Fruit fly (Drosophila melanogaster) whole organism, embryonic: ENCODE data around the gene MtnD.

Experiments
- Asciz ChIP-seq: fragments of 200-800 bp; sonication (Bioruptor generic); optimal IDR thresholded peaks from 2 replicates; lab custom pipeline; 2017; ENCODE audit warnings: missing biosample characterization, mild to moderate bottlenecking, missing genetic modification characterization, missing genetic modification reagents
- CG10209 ChIP-seq: fragments of 200-800 bp; sonication (Bioruptor generic); optimal IDR thresholded peaks from 3 replicates; lab custom pipeline; 2017; ENCODE audit warnings: missing biosample characterization, mild to moderate bottlenecking, missing genetic modification characterization, missing genetic modification reagents
- CG10267 ChIP-seq: fragments of 200-800 bp; sonication (Bioruptor generic); optimal IDR thresholded peaks from 2 replicates; lab custom pipeline; 2018; ENCODE audit warnings: missing biosample characterization, mild to moderate bottlenecking, missing genetic modification characterization, moderate library complexity
- CG10462 ChIP-seq: fragments of 200-800 bp; sonication (Bioruptor generic); optimal IDR thresholded peaks from 2 replicates; lab custom pipeline; 2016; ENCODE audit warnings: missing biosample characterization, missing genetic modification characterization
- CG10654 ChIP-seq: fragments of 200-800 bp; sonication (Bioruptor generic); optimal IDR thresholded peaks from 2 replicates; lab custom pipeline; 2016; ENCODE audit warnings: missing biosample characterization, missing genetic modification characterization
- CG11560 ChIP-seq: fragments of 200-800 bp; sonication (Bioruptor generic); IDR thresholded peaks from 3 replicates; pipeline ENCODE4 v1.3.6; 2022; ENCODE audit warnings: missing biosample characterization, missing genetic modification characterization
- CG11695 ChIP-seq: fragments of 200-800 bp; sonication (Bioruptor generic); IDR thresholded peaks from 3 replicates; pipeline ENCODE4 v1.3.6; 2022; ENCODE audit warnings: missing biosample characterization, missing genetic modification characterization
- CG12219 ChIP-seq: fragments of 200-800 bp; sonication (Bioruptor generic); optimal IDR thresholded peaks from 3 replicates; lab custom pipeline; 2018; ENCODE audit warnings: missing biosample characterization, mild to moderate bottlenecking, missing genetic modification characterization
- CG1233 ChIP-seq: fragments of 200-800 bp; sonication (Bioruptor generic); optimal IDR thresholded peaks from 4 replicates; lab custom pipeline; 2018; ENCODE audit warnings: missing biosample characterization, mild to moderate bottlenecking, missing genetic modification characterization
- CG14965 ChIP-seq: fragments of 200-800 bp; sonication (Bioruptor generic); optimal IDR thresholded peaks from 2 replicates; lab custom pipeline; 2016; ENCODE audit warnings: missing biosample characterization, missing genetic modification characterization, borderline replicate concordance
- CG15269 ChIP-seq: fragments of 200-800 bp; sonication (Bioruptor generic); optimal IDR thresholded peaks from 2 replicates; lab custom pipeline; 2018; ENCODE audit warnings: missing biosample characterization, mild to moderate bottlenecking, missing genetic modification characterization, moderate library complexity
- CG15601 ChIP-seq: fragments of 200-800 bp; sonication (Bioruptor generic); optimal IDR thresholded peaks from 3 replicates; lab custom pipeline; 2019; ENCODE audit warnings: missing biosample characterization, mild to moderate bottlenecking, missing genetic modification characterization, moderate library complexity
- CG1792 ChIP-seq: fragments of 200-800 bp; sonication (Bioruptor generic); optimal IDR thresholded peaks from 2 replicates; lab custom pipeline; 2016; ENCODE audit warnings: missing biosample characterization, missing genetic modification characterization
- CG32532 ChIP-seq: fragments of 200-800 bp; sonication (Bioruptor generic); IDR thresholded peaks from 2 replicates; pipeline ENCODE4 v1.3.6; 2022; ENCODE audit warnings: missing biosample characterization, missing genetic modification characterization
- CG3726 ChIP-seq: fragments of 200-800 bp; sonication (Bioruptor generic); IDR thresholded peaks from 3 replicates; pipeline ENCODE4, ENCODE4 v1.3.6; 2022; ENCODE audit warnings: missing biosample characterization, missing genetic modification characterization
- CG4424 ChIP-seq: fragments of 200-800 bp; sonication (Bioruptor generic); optimal IDR thresholded peaks from 3 replicates; lab custom pipeline; 2016; ENCODE audit warnings: missing biosample characterization, missing genetic modification characterization
- CG7357 ChIP-seq: fragments of 200-800 bp; sonication (Bioruptor generic); IDR thresholded peaks from 3 replicates; pipeline ENCODE4 v1.3.6; 2022; ENCODE audit warnings: missing biosample characterization, missing genetic modification characterization
- CG7839 ChIP-seq: fragments of 200-800 bp; sonication (Bioruptor generic); optimal IDR thresholded peaks from 3 replicates; lab custom pipeline; 2018; ENCODE audit warnings: missing biosample characterization, mild to moderate bottlenecking, missing genetic modification characterization, moderate library complexity
- CG8290 ChIP-seq, 3 experiments: fragments of 200-800 bp; sonication (Bioruptor generic); optimal IDR thresholded peaks; 2 replicates each; lab custom pipeline; 2016 to 2019; ENCODE audit warnings: missing biosample characterization in 3 of 3, missing genetic modification characterization in 3 of 3, mild to moderate bottlenecking in 2 of 3, moderate library complexity in 1 of 3
- CG9609 ChIP-seq: fragments of 200-800 bp; sonication (Bioruptor generic); optimal IDR thresholded peaks from 3 replicates; lab custom pipeline; 2016; ENCODE audit warnings: missing biosample characterization, missing genetic modification characterization
- D19B ChIP-seq: fragments of 200-800 bp; sonication (Bioruptor generic); optimal IDR thresholded peaks from 2 replicates; lab custom pipeline; 2017; ENCODE audit warnings: missing biosample characterization, mild to moderate bottlenecking, missing genetic modification characterization
- Doc3 ChIP-seq: fragments of 200-800 bp; sonication (Bioruptor generic); IDR thresholded peaks from 3 replicates; pipeline ENCODE4 v1.3.6; 2022; ENCODE audit warnings: missing biosample characterization, missing genetic modification characterization; ENCODE audit not compliant: partially characterized antibody
- E2f2 ChIP-seq: fragments of 200-800 bp; sonication (Bioruptor generic); IDR thresholded peaks from 2 replicates; pipeline ENCODE4 v1.3.6; 2022; ENCODE audit warnings: missing biosample characterization, missing genetic modification characterization
- Ets65A ChIP-seq: fragments of 200-800 bp; sonication (Bioruptor generic); peaks from one replicate; lab custom pipeline; 2016; ENCODE audit warnings: missing biosample characterization, missing genetic modification characterization
- HmgD ChIP-seq: fragments of 200-800 bp; sonication (Bioruptor generic); optimal IDR thresholded peaks from 3 replicates; lab custom pipeline; 2016; ENCODE audit warnings: missing biosample characterization, missing genetic modification characterization
- Hmr ChIP-seq: fragments of 200-800 bp; sonication (Bioruptor generic); optimal IDR thresholded peaks from 3 replicates; lab custom pipeline; 2017; ENCODE audit warnings: mild to moderate bottlenecking, missing biosample characterization, missing genetic modification reagents, missing genetic modification characterization
- Hr78 ChIP-seq, 2 experiments: fragments of 200-800 bp in 1 of 2; fragments of >200 bp in 1 of 2; sonication (Bioruptor generic) in 1 of 2; optimal IDR thresholded peaks; 2 replicates each; lab custom pipeline; 2017 to 2019; ENCODE audit warnings: missing biosample characterization in 2 of 2, missing genetic modification characterization in 2 of 2, mild to moderate bottlenecking in 1 of 2, moderate library complexity in 1 of 2
- MBD-R2 ChIP-seq: fragments of 200-800 bp; sonication (Bioruptor generic); IDR thresholded peaks from 2 replicates; pipeline ENCODE4 v1.3.6; 2022; ENCODE audit warnings: missing biosample characterization, missing genetic modification characterization
- YL-1 ChIP-seq: fragments of 200-800 bp; sonication (Bioruptor generic); optimal IDR thresholded peaks from 3 replicates; lab custom pipeline; 2017; ENCODE audit warnings: missing biosample characterization, mild to moderate bottlenecking, missing genetic modification characterization
- cad ChIP-seq: fragments of >200 bp; optimal IDR thresholded peaks from 2 replicates; lab custom pipeline; 2017; ENCODE audit warnings: missing biosample characterization, missing genetic modification characterization
- cato ChIP-seq: fragments of 200-800 bp; sonication (Bioruptor generic); optimal IDR thresholded peaks from 2 replicates; lab custom pipeline; 2016; ENCODE audit warnings: missing biosample characterization, missing genetic modification characterization, borderline replicate concordance
- chinmo ChIP-seq: fragments of 200-800 bp; sonication (Bioruptor generic); IDR thresholded peaks from 4 replicates; pipeline ENCODE4 v1.3.6; 2022; ENCODE audit warnings: missing biosample characterization, missing genetic modification characterization; ENCODE audit not compliant: partially characterized antibody
- ewg ChIP-seq: fragments of 200-800 bp; sonication (Bioruptor generic); optimal IDR thresholded peaks from 3 replicates; lab custom pipeline; 2017; ENCODE audit warnings: mild to moderate bottlenecking, missing biosample characterization, missing genetic modification reagents, missing genetic modification characterization
- fd3F ChIP-seq: fragments of 200-800 bp; sonication (Bioruptor generic); optimal IDR thresholded peaks from 2 replicates; lab custom pipeline; 2018; ENCODE audit warnings: missing biosample characterization, mild to moderate bottlenecking, missing genetic modification characterization, moderate library complexity
- fd96Cb ChIP-seq: fragments of 200-800 bp; sonication (Bioruptor generic); optimal IDR thresholded peaks from 2 replicates; lab custom pipeline; 2018; ENCODE audit warnings: missing biosample characterization, mild to moderate bottlenecking, missing genetic modification characterization, moderate library complexity
- hbn ChIP-seq: fragments of 200-800 bp; sonication (Bioruptor generic); IDR thresholded peaks from 2 replicates; pipeline ENCODE4 v1.3.6; 2022; ENCODE audit warnings: missing biosample characterization, missing genetic modification characterization; ENCODE audit not compliant: partially characterized antibody
- ind ChIP-seq: fragments of 200-800 bp; sonication (Bioruptor generic); optimal IDR thresholded peaks from 3 replicates; lab custom pipeline; 2016; ENCODE audit warnings: missing biosample characterization, missing genetic modification characterization
- knrl ChIP-seq: fragments of 200-800 bp; sonication (Bioruptor generic); IDR thresholded peaks from 3 replicates; pipeline ENCODE4 v1.3.6; 2022; ENCODE audit warnings: missing biosample characterization, missing genetic modification characterization; ENCODE audit not compliant: partially characterized antibody
- lbe ChIP-seq: fragments of 200-800 bp; sonication (Bioruptor generic); optimal IDR thresholded peaks from 2 replicates; lab custom pipeline; 2016; ENCODE audit warnings: missing biosample characterization, mild to moderate bottlenecking, missing genetic modification characterization
- mam ChIP-seq: fragments of 200-800 bp; sonication (Bioruptor generic); optimal IDR thresholded peaks from 3 replicates; lab custom pipeline; 2016; ENCODE audit warnings: missing biosample characterization, missing genetic modification characterization
- nerfin-2 ChIP-seq: fragments of 200-800 bp; sonication (Bioruptor generic); IDR thresholded peaks from 2 replicates; pipeline ENCODE4 v1.3.6; 2022; ENCODE audit warnings: missing biosample characterization, missing genetic modification characterization; ENCODE audit not compliant: partially characterized antibody
- otp ChIP-seq: fragments of 200-800 bp; sonication (Bioruptor generic); IDR thresholded peaks from 3 replicates; pipeline ENCODE4, ENCODE4 v1.3.6; 2022; ENCODE audit warnings: missing biosample characterization, missing genetic modification characterization
- psq ChIP-seq: fragments of 200-800 bp; sonication (Bioruptor generic); optimal IDR thresholded peaks from 2 replicates; lab custom pipeline; 2017; ENCODE audit warnings: missing biosample characterization, missing genetic modification characterization
- tap ChIP-seq: fragments of 200-800 bp; optimal IDR thresholded peaks from 3 replicates; lab custom pipeline; 2019; ENCODE audit warnings: missing biosample characterization, mild to moderate bottlenecking, missing genetic modification characterization, moderate library complexity
- ttk ChIP-seq: fragments of 200-800 bp; sonication (Bioruptor generic); IDR thresholded peaks from 2 replicates; pipeline ENCODE4 v2.1.2; 2022; ENCODE audit warnings: missing biosample characterization, missing genetic modification characterization
- tup ChIP-seq: fragments of 200-800 bp; sonication (Bioruptor generic); optimal IDR thresholded peaks from 2 replicates; lab custom pipeline; 2016; ENCODE audit warnings: missing biosample characterization, mild to moderate bottlenecking, missing genetic modification characterization, moderate library complexity
- tx ChIP-seq: fragments of 200-800 bp; sonication (Bioruptor generic); optimal IDR thresholded peaks from 2 replicates; lab custom pipeline; 2016; ENCODE audit warnings: missing biosample characterization, missing genetic modification characterization
- z ChIP-seq: fragments of 200-800 bp; sonication (Bioruptor generic); IDR thresholded peaks from 3 replicates; pipeline ENCODE4 v1.3.6; 2022; ENCODE audit warnings: missing biosample characterization, missing genetic modification characterization

Gene MtnD

dm6 chr3R:20557415-20558105 is 22.8 kb downstream of the MtnD start, which contains the start of the genes DPCoAC and CG5180 (continued):
- TF ChIP-seq CG7357 (GFP tag; lab: Robert Waterston, UW) (peak; percentile 50; the same call in 1 of the 3 replicates), Hmr (GFP tag; lab: Kevin White, UChicago) (peak; percentile 69), cato (no peak), CG8290 (GFP tag; optimal IDR thresholded peaks at IDR 0.05; lab: Kevin White, UChicago) (peak; percentile 54), CG8290 (tag; optimal IDR thresholded peaks at IDR 0.05; lab: Kevin White, UChicago) (peak in 1 of 2 experiments; percentile 95), CG1792 (GFP tag; lab: Kevin White, UChicago) (peak; percentile 33), YL-1 (no peak), knrl (GFP tag; lab: Robert Waterston, UW) (peak; percentile 48), CG1233 (GFP tag; lab: Kevin White, UChicago) (peak; percentile 50), otp (GFP tag; lab: Robert Waterston, UW) (0 out of 3 replicates have a peak, but pooled peaks have one; percentile 48), lbe (GFP tag; lab: Kevin White, UChicago) (peak; percentile 22), CG7839 (tag; lab: Kevin White, UChicago) (peak; percentile 62), CG11560 (tag; lab: Robert Waterston, UW) (peak; percentile 68), CG4424 (peak; percentile 39), cad (GFP tag; lab: Kevin White, UChicago) (no peak), HmgD (GFP tag; lab: Kevin White, UChicago) (peak; percentile 92), ttk (peak; percentile 24; the same call in 1 of the 2 replicates), Hr78 (GFP tag; optimal IDR thresholded peaks at IDR 0.05; lab: Kevin White, UChicago) (no peak), ind (peak; percentile 72), Ets65A (peak; percentile 95), CG10462 (GFP tag; lab: Kevin White, UChicago) (no peak), psq (GFP tag; lab: Kevin White, UChicago) (peak; percentile 36), tup (peak; percentile 1), CG11695 (no peak), fd3F (GFP tag; lab: Kevin White, UChicago) (peak; percentile 48), ewg (GFP tag; lab: Kevin White, UChicago) (peak; percentile 45), CG10209 (GFP tag; lab: Kevin White, UChicago) (peak; percentile 28), nerfin-2 (peak; percentile 61), CG9609 (GFP tag; lab: Kevin White, UChicago) (peak; percentile 74), CG10267 (peak; percentile 60), CG15601 (tag; lab: Kevin White, UChicago) (no peak), CG3726 (GFP tag; lab: Robert Waterston, UW) (no peak), tap (tag; lab: Kevin White, UChicago) (peak; percentile 34), tx (GFP tag; lab: Kevin White, UChicago) (peak; percentile 25), D19B (GFP tag; lab: Kevin White, UChicago) (no peak), mam (GFP tag; lab: Kevin White, UChicago) (peak; percentile 87), CG14965 (GFP tag; lab: Kevin White, UChicago) (peak; percentile 16), CG32532 (GFP tag; lab: Robert Waterston, UW) (peak; percentile 86), E2f2 (peak; percentile 12; the same call in 1 of the 2 replicates), Doc3 (GFP tag; lab: Robert Waterston, UW) (no peak), hbn (GFP tag; lab: Robert Waterston, UW) (peak; percentile 49), MBD-R2 (peak; percentile 54), fd96Cb (peak; percentile 32), z (GFP tag; lab: Robert Waterston, UW) (no peak), CG15269 (tag; lab: Kevin White, UChicago) (peak; percentile 59), Asciz (GFP tag; lab: Kevin White, UChicago) (no peak), CG12219 (peak; percentile 36), chinmo (GFP tag; lab: Robert Waterston, UW) (peak; percentile 84; the same call in 1 of the 4 replicates), CG10654 (GFP tag; lab: Kevin White, UChicago) (peak; percentile 63)
